Worm (Caenorhabditis elegans) whole organism, young adult: Measurements from ENCODE around the gene lron-5.

Experiments
- C17E4.6 ChIP-seq: fragments of 200-800 bp; sonication (Bioruptor generic); IDR thresholded peaks from 2 replicates; pipeline ENCODE4 v1.3.6; 2022; ENCODE audit warnings: missing genetic modification reagents, missing genetic modification characterization, missing compliant biosample characterization
- F22D6.2 ChIP-seq: sonication (generic microtip); optimal IDR thresholded peaks from 2 replicates; lab custom pipeline; 2016; ENCODE audit warnings: mild to moderate bottlenecking, missing genetic modification characterization, missing compliant biosample characterization
- F33H1.4 ChIP-seq: fragments of 200-800 bp; sonication (Bioruptor generic); IDR thresholded peaks from 2 replicates; pipeline ENCODE4 v1.3.6; 2022; ENCODE audit warnings: missing genetic modification reagents, missing genetic modification characterization, missing compliant biosample characterization
- F39B2.1 ChIP-seq: fragments of 200-800 bp; sonication (Bioruptor generic); IDR thresholded peaks from 2 replicates; pipeline ENCODE4 v1.3.6; 2022; ENCODE audit warnings: missing genetic modification reagents, missing genetic modification characterization, missing compliant biosample characterization
- F49E8.2 ChIP-seq: sonication (generic microtip); optimal IDR thresholded peaks from 3 replicates; lab custom pipeline; 2017; ENCODE audit warnings: missing genetic modification characterization, mild to moderate bottlenecking, missing compliant biosample characterization, antibody characterized with exemption, moderate library complexity; ENCODE audit not compliant: insufficient read depth
- F52B5.7 ChIP-seq: sonication (generic microtip); optimal IDR thresholded peaks from 2 replicates; lab custom pipeline; 2016; ENCODE audit warnings: mild to moderate bottlenecking, missing genetic modification characterization, missing compliant biosample characterization
- F55B11.4 ChIP-seq: sonication (generic microtip); optimal IDR thresholded peaks from 2 replicates; lab custom pipeline; 2016; ENCODE audit warnings: missing compliant biosample characterization, missing genetic modification characterization, borderline replicate concordance; ENCODE audit not compliant: insufficient read depth
- K11D2.4 ChIP-seq: fragments of 200-800 bp; sonication (Bioruptor generic); IDR thresholded peaks from 2 replicates; pipeline ENCODE4 v1.3.6; 2022; ENCODE audit warnings: missing genetic modification reagents, missing genetic modification characterization, missing compliant biosample characterization
- K12H6.12 ChIP-seq: fragments of 200-800 bp; sonication (Bioruptor generic); optimal IDR thresholded peaks from 2 replicates; lab custom pipeline; 2018; ENCODE audit warnings: mild to moderate bottlenecking, missing genetic modification characterization, missing compliant biosample characterization
- T07F8.4 ChIP-seq: sonication (generic microtip); optimal IDR thresholded peaks from 2 replicates; lab custom pipeline; 2016; ENCODE audit warnings: mild to moderate bottlenecking, missing genetic modification characterization, moderate library complexity, missing compliant biosample characterization
- Y56A3A.18 ChIP-seq: fragments of 200-800 bp; sonication (Bioruptor generic); IDR thresholded peaks from 2 replicates; pipeline ENCODE4 v1.3.6; 2022; ENCODE audit warnings: missing genetic modification reagents, missing genetic modification characterization, missing compliant biosample characterization
- Y79H2A.3 ChIP-seq: fragments of 200-800 bp; sonication (Bioruptor generic); conservative IDR thresholded peaks from 2 replicates; pipeline ENCODE4 v1.3.6; 2022; ENCODE audit warnings: missing genetic modification reagents, missing genetic modification characterization, missing compliant biosample characterization
- Y95B8A.8 ChIP-seq: fragments of 200-800 bp; sonication (Bioruptor generic); IDR thresholded peaks from 2 replicates; pipeline ENCODE4 v1.3.6; 2022; ENCODE audit warnings: missing genetic modification reagents, missing genetic modification characterization, missing compliant biosample characterization
- aptf-3 ChIP-seq: fragments of 200-800 bp; sonication (Bioruptor generic); IDR thresholded peaks from 2 replicates; pipeline ENCODE4 v1.3.6; 2022; ENCODE audit warnings: missing genetic modification characterization, missing compliant biosample characterization
- attf-5 ChIP-seq: fragments of 200-800 bp; sonication (Bioruptor generic); optimal IDR thresholded peaks from 2 replicates; lab custom pipeline; 2018; ENCODE audit warnings: mild to moderate bottlenecking, missing genetic modification characterization, missing compliant biosample characterization
- cebp-1 ChIP-seq, 2 experiments: fragments of 200-800 bp in 1 of 2; sonication (Bioruptor generic) in 1 of 2; sonication (generic microtip) in 1 of 2; IDR thresholded peaks in 1 of 2; optimal IDR thresholded peaks in 1 of 2; 2 replicates each; pipeline versions ENCODE4 v1.3.6 to Lab custom; 2017 to 2022; ENCODE audit warnings: missing compliant biosample characterization in 2 of 2, missing genetic modification characterization in 2 of 2, mild to moderate bottlenecking in 1 of 2, missing genetic modification reagents in 1 of 2, moderate library complexity in 1 of 2
- cebp-2 ChIP-seq: fragments of 200-800 bp; sonication (Bioruptor generic); IDR thresholded peaks from 2 replicates; pipeline ENCODE4 v1.3.6; 2022; ENCODE audit warnings: missing genetic modification characterization, missing compliant biosample characterization
- ceh-27 ChIP-seq: fragments of 200-800 bp; sonication (Bioruptor generic); optimal IDR thresholded peaks from 2 replicates; lab custom pipeline; 2018; ENCODE audit warnings: mild to moderate bottlenecking, missing genetic modification characterization, moderate library complexity, missing compliant biosample characterization
- ceh-91 ChIP-seq: fragments of 200-800 bp; sonication (Bioruptor generic); IDR thresholded peaks from 2 replicates; pipeline ENCODE4 v1.3.6; 2022; ENCODE audit warnings: missing genetic modification reagents, missing genetic modification characterization, missing compliant biosample characterization
- egl-18 ChIP-seq: fragments of 200-800 bp; sonication (Bioruptor generic); IDR thresholded peaks from 2 replicates; pipeline ENCODE4 v1.3.6; 2022; ENCODE audit warnings: missing genetic modification reagents, missing genetic modification characterization, missing compliant biosample characterization
- ekl-4 ChIP-seq: fragments of 200-800 bp; sonication (Bioruptor generic); IDR thresholded peaks from 2 replicates; pipeline ENCODE4 v1.3.6; 2022; ENCODE audit warnings: missing genetic modification reagents, missing genetic modification characterization, missing compliant biosample characterization
- gei-17 ChIP-seq: fragments of 200-800 bp; sonication (Bioruptor generic); optimal IDR thresholded peaks from 2 replicates; lab custom pipeline; 2018; ENCODE audit warnings: mild to moderate bottlenecking, missing genetic modification characterization, missing compliant biosample characterization
- hsf-1 ChIP-seq: fragments of 200-800 bp; sonication (Bioruptor generic); IDR thresholded peaks from 2 replicates; pipeline ENCODE4 v1.3.6; 2022; ENCODE audit warnings: missing genetic modification reagents, missing genetic modification characterization, missing compliant biosample characterization
- lin-35 ChIP-seq, 3 experiments: fragments of 150-350 bp in 2 of 3; sonication (generic microtip) in 1 of 3; optimal IDR thresholded peaks; 2 replicates each; lab custom pipeline; 2014 to 2018; ENCODE audit warnings: missing biosample characterization in 3 of 3, missing genetic modification characterization in 3 of 3, missing genetic modification reagents in 3 of 3
- lin-40 ChIP-seq: sonication (generic microtip); optimal IDR thresholded peaks from 2 replicates; lab custom pipeline; 2016; ENCODE audit warnings: missing genetic modification characterization, mild to moderate bottlenecking, missing compliant biosample characterization, missing genotype, missing genetic modification reagents
- madf-6 ChIP-seq: fragments of 200-800 bp; sonication (Bioruptor generic); IDR thresholded peaks from 2 replicates; pipeline ENCODE4 v1.3.6; 2022; ENCODE audit warnings: missing genetic modification reagents, missing genetic modification characterization, missing compliant biosample characterization
- mcd-1 ChIP-seq: fragments of 200-800 bp; sonication (Bioruptor generic); IDR thresholded peaks from 2 replicates; pipeline ENCODE4 v1.3.6; 2022; ENCODE audit warnings: missing genetic modification reagents, missing genetic modification characterization, missing compliant biosample characterization
- mes-4 ChIP-seq: sonication (generic microtip); optimal IDR thresholded peaks from 2 replicates; lab custom pipeline; 2016; ENCODE audit warnings: missing genotype, missing genetic modification characterization, missing compliant biosample characterization
- mxl-1 ChIP-seq: sonication (generic microtip); optimal IDR thresholded peaks from 2 replicates; lab custom pipeline; 2016; ENCODE audit warnings: missing genetic modification characterization, missing compliant biosample characterization
- nfya-2 ChIP-seq: fragments of 200-800 bp; sonication (Bioruptor generic); IDR thresholded peaks from 2 replicates; pipeline ENCODE4 v1.3.6; 2022; ENCODE audit warnings: missing genetic modification reagents, missing genetic modification characterization, missing compliant biosample characterization
- nfyb-1 ChIP-seq: fragments of 200-800 bp; sonication (Bioruptor generic); IDR thresholded peaks from 2 replicates; pipeline ENCODE4 v1.3.6; 2022; ENCODE audit warnings: missing genetic modification reagents, missing genetic modification characterization, missing compliant biosample characterization
- nhr-27 ChIP-seq: fragments of 200-800 bp; sonication (Bioruptor generic); optimal IDR thresholded peaks from 2 replicates; lab custom pipeline; 2018; ENCODE audit warnings: mild to moderate bottlenecking, missing genetic modification characterization, moderate library complexity, missing compliant biosample characterization
- rec-8 ChIP-seq, 2 experiments: sonication (generic microtip); optimal IDR thresholded peaks; 2 replicates each; lab custom pipeline; 2016; ENCODE audit warnings: mild to moderate bottlenecking in 2 of 2, missing genetic modification characterization in 2 of 2, missing genetic modification reagents in 2 of 2, missing genotype in 2 of 2, missing biosample characterization in 1 of 2, missing compliant biosample characterization in 1 of 2, moderate library complexity in 1 of 2
- repo-1 ChIP-seq: sonication (generic microtip); optimal IDR thresholded peaks from 2 replicates; lab custom pipeline; 2017; ENCODE audit warnings: mild to moderate bottlenecking, missing genetic modification characterization, missing compliant biosample characterization
- sea-2 ChIP-seq: fragments of 200-800 bp; sonication (Bioruptor generic); IDR thresholded peaks from 2 replicates; pipeline ENCODE4 v1.3.6; 2022; ENCODE audit warnings: missing genetic modification characterization, missing compliant biosample characterization
- somi-1 ChIP-seq: fragments of 200-800 bp; sonication (Bioruptor generic); optimal IDR thresholded peaks from 2 replicates; lab custom pipeline; 2018; ENCODE audit warnings: mild to moderate bottlenecking, missing genetic modification characterization, missing compliant biosample characterization
- sptf-2 ChIP-seq: fragments of 200-800 bp; sonication (Bioruptor generic); optimal IDR thresholded peaks from 2 replicates; lab custom pipeline; 2018; ENCODE audit warnings: mild to moderate bottlenecking, missing genetic modification characterization, missing compliant biosample characterization
- tlf-1 ChIP-seq: fragments of 200-800 bp; sonication (Bioruptor generic); optimal IDR thresholded peaks from 2 replicates; lab custom pipeline; 2018; ENCODE audit warnings: mild to moderate bottlenecking, missing genetic modification characterization, missing compliant biosample characterization
- xnd-1 ChIP-seq: sonication (generic microtip); optimal IDR thresholded peaks from 2 replicates; lab custom pipeline; 2016; ENCODE audit warnings: missing genotype, missing genetic modification reagents, missing genetic modification characterization, missing compliant biosample characterization
- ztf-26 ChIP-seq: sonication (generic microtip); optimal IDR thresholded peaks from 2 replicates; lab custom pipeline; 2017; ENCODE audit warnings: missing genetic modification characterization, missing compliant biosample characterization

The lron-5 gene

DNA sequence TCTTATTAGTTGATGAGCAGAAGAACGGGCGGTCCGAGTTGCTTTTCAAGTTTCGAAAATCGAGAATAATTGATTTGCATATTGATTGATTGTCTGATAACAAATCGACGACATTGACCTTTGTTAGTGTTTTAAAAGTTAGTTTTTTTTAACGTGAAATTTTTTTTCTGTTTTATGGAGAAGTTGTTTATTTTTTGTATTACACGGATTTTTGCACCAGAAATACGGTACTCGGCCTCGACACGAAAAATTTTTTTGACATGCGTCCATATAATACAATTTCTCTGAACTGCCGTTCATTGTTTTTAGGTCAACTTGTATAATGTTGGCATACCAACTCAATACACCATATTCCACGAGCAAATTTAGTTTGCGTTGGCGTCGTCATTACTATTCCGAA is 32.6 kb downstream of the lron-5 start, which contains the start of gene T23F11.2:
Gene T23F11.2, minus strand, starts transcription at position 101 of the 400 bp plus-strand sequence.
- TF ChIP-seq ceh-91 (GFP tag; lab: Robert Waterston, UW) (no peak), Y56A3A.18 (GFP tag; lab: Robert Waterston, UW) (no peak)

- TF ChIP-seq Y79H2A.3 (no peak), lin-40 (peak; percentile 13), lin-35 (GFP tag; optimal IDR thresholded peaks at IDR 0.05; lab: Kevin White, UChicago) (peak in 1 of 3 experiments; percentile 51), T07F8.4 (no peak), Y95B8A.8 (GFP tag; lab: Robert Waterston, UW) (no peak), nfyb-1 (GFP tag; lab: Robert Waterston, UW) (no peak), sptf-2 (GFP tag; lab: Kevin White, UChicago) (no peak), K11D2.4 (GFP tag; lab: Robert Waterston, UW) (no peak), mes-4 (tag; lab: Kevin White, UChicago) (no peak), attf-5 (GFP tag; lab: Kevin White, UChicago) (no peak), K12H6.12 (peak; percentile 57), ztf-26 (tag; lab: Kevin White, UChicago) (no peak), mcd-1 (GFP tag; lab: Robert Waterston, UW) (peak; percentile 16; the same call in 1 of the 2 replicates), mxl-1 (tag; lab: Kevin White, UChicago) (no peak), ekl-4 (GFP tag; lab: Robert Waterston, UW) (0 out of 2 replicates have a peak, but pooled peaks have one; percentile 25), hsf-1 (GFP tag; lab: Robert Waterston, UW) (no peak), gei-17 (GFP tag; lab: Kevin White, UChicago) (no peak), repo-1 (no peak), F22D6.2 (no peak), nhr-27 (no peak), xnd-1 (tag; lab: Kevin White, UChicago) (no peak), cebp-1 (GFP tag; IDR thresholded peaks at IDR 0.05; lab: Robert Waterston, UW) (no peak), cebp-1 (tag; optimal IDR thresholded peaks at IDR 0.05; lab: Kevin White, UChicago) (peak; percentile 39), ceh-27 (GFP tag; lab: Kevin White, UChicago) (peak; percentile 41), egl-18 (no peak), F39B2.1 (GFP tag; lab: Robert Waterston, UW) (no peak), madf-6 (no peak), F52B5.7 (no peak), ceh-91 (GFP tag; lab: Robert Waterston, UW) (no peak)
Observed at ce11 chrIII:4656415-4656814, 33.6 kb downstream of the lron-5 start.

DNA sequence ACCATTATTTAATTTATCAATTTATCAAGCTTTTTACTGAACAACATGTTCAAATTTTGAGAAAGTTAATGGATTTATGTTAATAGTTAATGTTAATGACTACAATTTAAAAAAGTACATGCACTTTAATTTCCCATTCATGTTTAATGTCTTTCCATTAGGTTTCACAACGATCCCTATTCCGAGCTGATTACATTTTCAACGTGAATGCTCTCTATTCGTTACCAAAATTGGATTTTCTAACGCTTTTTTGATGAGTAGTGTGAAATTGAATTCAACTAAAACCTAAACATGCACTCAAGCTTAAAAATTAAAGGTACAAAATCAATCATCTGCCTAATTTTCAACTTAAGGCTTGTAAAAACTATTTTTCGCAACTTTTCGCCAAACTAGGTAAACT is 34.6 kb downstream of the lron-5 start:
- TF ChIP-seq nfya-2 (GFP tag; lab: Robert Waterston, UW) = no peak
- TF ChIP-seq F33H1.4 (GFP tag; lab: Robert Waterston, UW) = no peak
- no peak for TF ChIP-seq somi-1
- no peak for TF ChIP-seq C17E4.6 (GFP tag; lab: Robert Waterston, UW)
- no peak for TF ChIP-seq T07F8.4
- TF ChIP-seq sea-2 (GFP tag; lab: Robert Waterston, UW) = no peak
- TF ChIP-seq cebp-2 (GFP tag; lab: Robert Waterston, UW) = no peak
- no peak for TF ChIP-seq tlf-1
- no peak for TF ChIP-seq aptf-3 (GFP tag; lab: Robert Waterston, UW)
- TF ChIP-seq F55B11.4 = no peak
- TF ChIP-seq F49E8.2 = no peak
- TF ChIP-seq Y79H2A.3 = no peak
- no peak for TF ChIP-seq rec-8 (tag; optimal IDR thresholded peaks at IDR 0.05; lab: Kevin White, UChicago)
